Fruit fly (Drosophila melanogaster) whole organism, embryonic: ENCODE data around the gene Ifrd1.

Experiments used
- Adf1 ChIP-seq: fragments of 200-800 bp; sonication (Bioruptor generic); IDR thresholded peaks from 2 replicates; pipeline ENCODE4 v1.3.6; 2022; ENCODE audit warnings: missing biosample characterization, missing genetic modification characterization
- Antp ChIP-seq: fragments of 200-800 bp; sonication (Bioruptor generic); optimal IDR thresholded peaks from 3 replicates; lab custom pipeline; 2016; ENCODE audit warnings: missing biosample characterization, missing genetic modification characterization
- Bgb ChIP-seq: fragments of 200-800 bp; sonication (Bioruptor generic); IDR thresholded peaks from 2 replicates; pipeline ENCODE4 v1.3.6; 2022; ENCODE audit warnings: missing biosample characterization, missing genetic modification characterization; ENCODE audit not compliant: partially characterized antibody
- CG11247 ChIP-seq: fragments of 200-800 bp; sonication (Bioruptor generic); IDR thresholded peaks from 2 replicates; pipeline ENCODE4 v1.3.6; 2022; ENCODE audit warnings: missing biosample characterization, missing genetic modification characterization
- CG12769 ChIP-seq: fragments of 200-800 bp; sonication (Bioruptor generic); optimal IDR thresholded peaks from 2 replicates; lab custom pipeline; 2019; ENCODE audit warnings: missing biosample characterization, mild to moderate bottlenecking, missing genetic modification characterization, moderate library complexity
- CG14441 ChIP-seq: fragments of 200-800 bp; sonication (Bioruptor generic); IDR thresholded peaks from 2 replicates; pipeline ENCODE4 v1.3.6; 2022; ENCODE audit warnings: missing biosample characterization, missing genetic modification characterization
- CG15269 ChIP-seq: fragments of 200-800 bp; sonication (Bioruptor generic); optimal IDR thresholded peaks from 2 replicates; lab custom pipeline; 2018; ENCODE audit warnings: missing biosample characterization, mild to moderate bottlenecking, missing genetic modification characterization, moderate library complexity
- CG17385 ChIP-seq: fragments of 200-800 bp; sonication (Bioruptor generic); optimal IDR thresholded peaks from 3 replicates; lab custom pipeline; 2018; ENCODE audit warnings: missing biosample characterization, mild to moderate bottlenecking, missing genetic modification characterization
- CG18619 ChIP-seq: fragments of 200-800 bp; sonication (Bioruptor generic); optimal IDR thresholded peaks from 3 replicates; lab custom pipeline; 2017; ENCODE audit warnings: missing biosample characterization, mild to moderate bottlenecking, missing genetic modification characterization
- CG2120 ChIP-seq: fragments of 200-800 bp; sonication (Bioruptor generic); optimal IDR thresholded peaks from 3 replicates; lab custom pipeline; 2016; ENCODE audit warnings: missing biosample characterization, missing genetic modification characterization
- CG2678 ChIP-seq: fragments of 200-800 bp; sonication (Bioruptor generic); optimal IDR thresholded peaks from 3 replicates; lab custom pipeline; 2019; ENCODE audit warnings: missing biosample characterization, mild to moderate bottlenecking, missing genetic modification characterization, moderate library complexity
- CG32532 ChIP-seq: fragments of 200-800 bp; sonication (Bioruptor generic); IDR thresholded peaks from 2 replicates; pipeline ENCODE4 v1.3.6; 2022; ENCODE audit warnings: missing biosample characterization, missing genetic modification characterization
- CG33557 ChIP-seq: fragments of 200-800 bp; sonication (Bioruptor generic); optimal IDR thresholded peaks from 2 replicates; lab custom pipeline; 2019; ENCODE audit warnings: missing biosample characterization, mild to moderate bottlenecking, missing genetic modification characterization, moderate library complexity
- CG6765 ChIP-seq: fragments of 200-800 bp; sonication (Bioruptor generic); optimal IDR thresholded peaks from 3 replicates; lab custom pipeline; 2017; ENCODE audit warnings: missing biosample characterization, mild to moderate bottlenecking, missing genetic modification characterization
- CG7556 ChIP-seq: fragments of 200-800 bp; sonication (Bioruptor generic); optimal IDR thresholded peaks from 2 replicates; lab custom pipeline; 2017; ENCODE audit warnings: missing biosample characterization, mild to moderate bottlenecking, missing genetic modification characterization
- CG7987 ChIP-seq: fragments of 200-800 bp; sonication (Bioruptor generic); optimal IDR thresholded peaks from 2 replicates; lab custom pipeline; 2018; ENCODE audit warnings: missing biosample characterization, mild to moderate bottlenecking, missing genetic modification characterization, moderate library complexity
- CG8388 ChIP-seq: fragments of 200-800 bp; sonication (Bioruptor generic); optimal IDR thresholded peaks from 2 replicates; lab custom pipeline; 2019; ENCODE audit warnings: missing biosample characterization, mild to moderate bottlenecking, missing genetic modification characterization, moderate library complexity
- Dbx ChIP-seq: fragments of 200-800 bp; sonication (Bioruptor generic); IDR thresholded peaks from 3 replicates; pipeline ENCODE4 v1.3.6; 2022; ENCODE audit warnings: missing biosample characterization, missing genetic modification characterization
- Ets65A ChIP-seq: fragments of 200-800 bp; sonication (Bioruptor generic); peaks from one replicate; lab custom pipeline; 2016; ENCODE audit warnings: missing biosample characterization, missing genetic modification characterization
- HmgZ ChIP-seq: fragments of 200-800 bp; sonication (Bioruptor generic); optimal IDR thresholded peaks from 2 replicates; lab custom pipeline; 2018; ENCODE audit warnings: missing biosample characterization, mild to moderate bottlenecking, missing genetic modification characterization
- Hmr ChIP-seq: fragments of 200-800 bp; sonication (Bioruptor generic); optimal IDR thresholded peaks from 3 replicates; lab custom pipeline; 2017; ENCODE audit warnings: mild to moderate bottlenecking, missing biosample characterization, missing genetic modification reagents, missing genetic modification characterization
- MBD-R2 ChIP-seq: fragments of 200-800 bp; sonication (Bioruptor generic); IDR thresholded peaks from 2 replicates; pipeline ENCODE4 v1.3.6; 2022; ENCODE audit warnings: missing biosample characterization, missing genetic modification characterization
- Mad ChIP-seq: fragments of 200-800 bp; sonication (Bioruptor generic); optimal IDR thresholded peaks from 2 replicates; lab custom pipeline; 2016; ENCODE audit warnings: missing biosample characterization, missing genetic modification characterization
- Meics ChIP-seq: fragments of 200-800 bp; sonication (Bioruptor generic); optimal IDR thresholded peaks from 2 replicates; lab custom pipeline; 2017; ENCODE audit warnings: missing biosample characterization, mild to moderate bottlenecking, missing genetic modification characterization
- abd-A ChIP-seq: fragments of 200-800 bp; sonication (Bioruptor generic); optimal IDR thresholded peaks from 3 replicates; lab custom pipeline; 2019; ENCODE audit warnings: missing biosample characterization, mild to moderate bottlenecking, missing genetic modification characterization, moderate library complexity
- ara ChIP-seq: fragments of 200-800 bp; sonication (Bioruptor generic); IDR thresholded peaks from 2 replicates; pipeline ENCODE4 v1.3.6; 2022; ENCODE audit warnings: missing biosample characterization, missing genetic modification characterization
- ato ChIP-seq: fragments of 200-800 bp; sonication (Bioruptor generic); IDR thresholded peaks from 2 replicates; pipeline ENCODE4 v1.3.6; 2022; ENCODE audit warnings: missing biosample characterization, missing genetic modification characterization; ENCODE audit not compliant: partially characterized antibody
- bab2 ChIP-seq: fragments of 200-800 bp; sonication (Bioruptor generic); optimal IDR thresholded peaks from 2 replicates; lab custom pipeline; 2016; ENCODE audit warnings: missing biosample characterization, missing genetic modification characterization
- ci ChIP-seq: fragments of 200-800 bp; sonication (Bioruptor generic); IDR thresholded peaks from 3 replicates; pipeline ENCODE4 v1.3.6; 2022; ENCODE audit warnings: missing biosample characterization, missing genetic modification characterization
- da ChIP-seq: fragments of 200-800 bp; sonication (Bioruptor generic); optimal IDR thresholded peaks from 2 replicates; lab custom pipeline; 2016; ENCODE audit warnings: missing biosample characterization, missing genetic modification characterization
- dan ChIP-seq: fragments of 200-800 bp; sonication (Bioruptor generic); IDR thresholded peaks from 2 replicates; pipeline ENCODE4 v1.3.6; 2022; ENCODE audit warnings: missing biosample characterization, missing genetic modification characterization
- dimm ChIP-seq: fragments of 200-800 bp; sonication (Bioruptor generic); IDR thresholded peaks from 2 replicates; pipeline ENCODE4 v1.3.6; 2022; ENCODE audit warnings: missing biosample characterization, missing genetic modification characterization
- dm ChIP-seq: fragments of 200-800 bp; sonication (Bioruptor generic); optimal IDR thresholded peaks from 3 replicates; lab custom pipeline; 2016; ENCODE audit warnings: missing biosample characterization, missing genetic modification characterization
- ems ChIP-seq: fragments of 200-800 bp; sonication (Bioruptor generic); optimal IDR thresholded peaks from 3 replicates; lab custom pipeline; 2016; ENCODE audit warnings: missing biosample characterization, missing genetic modification characterization
- gce ChIP-seq: fragments of 200-800 bp; sonication (Bioruptor generic); IDR thresholded peaks from 3 replicates; pipeline ENCODE4 v1.3.6; 2022; ENCODE audit warnings: missing biosample characterization, missing genetic modification characterization
- ham ChIP-seq: fragments of 200-800 bp; sonication (Bioruptor generic); IDR thresholded peaks from 2 replicates; pipeline ENCODE4 v1.3.6; 2022; ENCODE audit warnings: missing biosample characterization, missing genetic modification characterization
- hbn ChIP-seq: fragments of 200-800 bp; sonication (Bioruptor generic); IDR thresholded peaks from 2 replicates; pipeline ENCODE4 v1.3.6; 2022; ENCODE audit warnings: missing biosample characterization, missing genetic modification characterization; ENCODE audit not compliant: partially characterized antibody
- kni ChIP-seq: fragments of 200-800 bp; sonication (Bioruptor generic); optimal IDR thresholded peaks from 3 replicates; lab custom pipeline; 2017; ENCODE audit warnings: mild to moderate bottlenecking, missing biosample characterization, missing genetic modification reagents, missing genetic modification characterization
- lbe ChIP-seq: fragments of 200-800 bp; sonication (Bioruptor generic); optimal IDR thresholded peaks from 2 replicates; lab custom pipeline; 2016; ENCODE audit warnings: missing biosample characterization, mild to moderate bottlenecking, missing genetic modification characterization
- nmo ChIP-seq: fragments of 200-800 bp; sonication (Bioruptor generic); optimal IDR thresholded peaks from 2 replicates; lab custom pipeline; 2018; ENCODE audit warnings: missing biosample characterization, mild to moderate bottlenecking, missing genetic modification characterization, moderate library complexity
- sc ChIP-seq, 3 experiments: fragments of >200 bp in 2 of 3; fragments of 200-800 bp in 1 of 3; sonication (Bioruptor generic) in 1 of 3; optimal IDR thresholded peaks; 2 replicates in 2 of 3; 3 replicates in 1 of 3; lab custom pipeline; 2017; ENCODE audit warnings: mild to moderate bottlenecking in 1 of 3, missing biosample characterization in 1 of 3, missing genetic modification characterization in 1 of 3, missing genetic modification reagents in 1 of 3
- sr ChIP-seq: fragments of 200-800 bp; sonication (Bioruptor generic); IDR thresholded peaks from 3 replicates; pipeline ENCODE4 v1.3.6; 2022; ENCODE audit warnings: missing biosample characterization, missing genetic modification characterization
- stwl ChIP-seq: fragments of 200-800 bp; sonication (Bioruptor generic); optimal IDR thresholded peaks from 3 replicates; lab custom pipeline; 2018; ENCODE audit warnings: missing biosample characterization, mild to moderate bottlenecking, missing genetic modification characterization, moderate library complexity
- unc-4 ChIP-seq: fragments of 200-800 bp; sonication (Bioruptor generic); IDR thresholded peaks from 2 replicates; pipeline ENCODE4 v1.3.6; 2022; ENCODE audit warnings: missing biosample characterization, missing genetic modification characterization; ENCODE audit not compliant: partially characterized antibody
- wek ChIP-seq: fragments of 200-800 bp; sonication (Bioruptor generic); optimal IDR thresholded peaks from 3 replicates; lab custom pipeline; 2018; ENCODE audit warnings: missing biosample characterization, mild to moderate bottlenecking, missing genetic modification characterization, moderate library complexity
- zf30C ChIP-seq: fragments of 200-800 bp; sonication (Bioruptor generic); optimal IDR thresholded peaks from 3 replicates; lab custom pipeline; 2018; ENCODE audit warnings: missing biosample characterization, mild to moderate bottlenecking, missing genetic modification characterization
- zfh1 ChIP-seq: fragments of 200-800 bp; sonication (Bioruptor generic); IDR thresholded peaks from 3 replicates; pipeline ENCODE4 v1.3.6; 2022; ENCODE audit warnings: missing biosample characterization, missing genetic modification characterization

Gene Ifrd1

DNA sequence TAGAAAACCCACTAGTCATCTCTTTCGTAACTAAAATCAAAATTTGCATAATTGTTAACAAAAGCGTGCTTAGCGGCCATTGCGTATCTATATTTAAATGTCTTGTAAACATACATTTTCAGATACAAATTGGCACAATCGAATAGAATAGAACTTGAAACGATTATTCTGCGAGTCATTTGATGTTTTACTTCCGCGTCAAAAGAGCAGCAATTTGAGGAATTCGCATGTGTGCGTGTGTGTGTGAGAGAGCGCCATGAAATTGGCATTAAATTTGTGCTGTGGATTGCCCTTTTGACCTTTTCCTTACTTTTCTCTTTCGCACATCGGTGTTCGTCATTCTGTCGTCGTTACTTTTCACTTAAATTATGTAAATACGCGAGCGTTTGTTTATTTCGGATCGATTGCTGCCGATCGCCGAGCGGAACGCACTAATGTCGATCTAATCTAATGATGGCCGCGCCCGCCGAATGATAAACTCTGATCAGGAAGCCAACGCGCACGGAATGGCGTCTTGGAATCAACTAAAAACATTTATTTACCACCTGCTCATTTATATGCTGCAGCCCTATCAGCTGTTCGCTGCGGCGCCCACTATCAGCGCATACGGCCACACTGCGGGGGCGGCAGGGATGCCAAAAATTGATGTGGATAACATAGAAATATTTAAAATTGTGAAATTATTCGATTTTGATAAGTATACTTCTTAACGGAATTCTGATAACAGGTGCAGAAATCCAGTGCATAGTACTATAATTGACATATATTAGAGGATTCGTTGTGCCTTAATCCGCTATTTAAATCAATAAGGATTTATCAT, 10.6 kb upstream of the Ifrd1 start (continued):
- TF ChIP-seq stwl (tag; lab: Kevin White, UChicago) (peak; percentile 80), CG18619 (GFP tag; lab: Kevin White, UChicago) (peak; percentile 27), Hmr (GFP tag; lab: Kevin White, UChicago) (peak; percentile 58), wek (GFP tag; lab: Kevin White, UChicago) (peak; percentile 3), dan (GFP tag; lab: Robert Waterston, UW) (no peak), Ets65A (no peak), hbn (GFP tag; lab: Robert Waterston, UW) (peak; percentile 24; the same call in 1 of the 2 replicates), bab2 (GFP tag; lab: Kevin White, UChicago) (no peak), ham (GFP tag; lab: Robert Waterston, UW) (peak; percentile 40; the same call in 1 of the 2 replicates), sr (peak; percentile 96), CG17385 (GFP tag; lab: Kevin White, UChicago) (peak; percentile 32), CG11247 (GFP tag; lab: Robert Waterston, UW) (peak; percentile 55; the same call in 1 of the 2 replicates), CG8388 (GFP tag; lab: Kevin White, UChicago) (peak; percentile 4), CG12769 (tag; lab: Kevin White, UChicago) (peak; percentile 75), nmo (GFP tag; lab: Kevin White, UChicago) (peak; percentile 34), da (GFP tag; lab: Kevin White, UChicago) (peak; percentile 68), Adf1 (GFP tag; lab: Robert Waterston, UW) (peak; percentile 70), CG32532 (GFP tag; lab: Robert Waterston, UW) (peak; percentile 70), dimm (GFP tag; lab: Robert Waterston, UW) (no peak), lbe (GFP tag; lab: Kevin White, UChicago) (no peak), ci (GFP tag; lab: Robert Waterston, UW) (peak; percentile 86), kni (GFP tag; lab: Kevin White, UChicago) (peak; percentile 57), zf30C (GFP tag; lab: Kevin White, UChicago) (no peak), dm (GFP tag; lab: Kevin White, UChicago) (peak; percentile 45), CG33557 (GFP tag; lab: Kevin White, UChicago) (peak; percentile 19), gce (GFP tag; lab: Robert Waterston, UW) (0 out of 3 replicates have a peak, but pooled peaks have one; percentile 18), zfh1 (GFP tag; lab: Robert Waterston, UW) (peak; percentile 64; the same call in 2 of the 3 replicates), CG2678 (tag; lab: Kevin White, UChicago) (peak; percentile 44), CG14441 (GFP tag; lab: Robert Waterston, UW) (peak; percentile 69), sc (optimal IDR thresholded peaks at IDR 0.05; lab: Kevin White, UChicago) (no peak), sc (GFP tag; optimal IDR thresholded peaks at IDR 0.05; lab: Kevin White, UChicago) (peak; percentile 2), HmgZ (tag; lab: Kevin White, UChicago) (peak; percentile 69), CG7556 (peak; percentile 53), Bgb (peak; percentile 59), Mad (GFP tag; lab: Kevin White, UChicago) (peak; percentile 63), CG15269 (tag; lab: Kevin White, UChicago) (peak; percentile 57), CG6765 (peak; percentile 34), ato (GFP tag; lab: Robert Waterston, UW) (peak; percentile 52), Meics (GFP tag; lab: Kevin White, UChicago) (peak; percentile 53), CG2120 (GFP tag; lab: Kevin White, UChicago) (peak; percentile 59), CG7987 (peak; percentile 83), ems (peak; percentile 30), Antp (peak; percentile 13), Dbx (GFP tag; lab: Robert Waterston, UW) (peak; percentile 69), unc-4 (GFP tag; lab: Robert Waterston, UW) (peak; percentile 16; the same call in 1 of the 2 replicates), ara (GFP tag; lab: Robert Waterston, UW) (peak; percentile 39; the same call in 1 of the 2 replicates), abd-A (tag; lab: Kevin White, UChicago) (peak; percentile 91), MBD-R2 (GFP tag; lab: Robert Waterston, UW) (peak; percentile 74)
